Fruit fly (Drosophila melanogaster) whole organism, wandering third instar larva: ENCODE measurements around the gene Vinc.
A peak's percentile ranks its signal among the peaks of the same experiment; 100 is the strongest.

ENCODE experiments used
- Abd-B ChIP-seq: fragments of >200 bp; optimal IDR thresholded peaks from 2 replicates; lab custom pipeline; 2017; ENCODE audit warnings: missing biosample characterization, missing genetic modification characterization
- CG9705 ChIP-seq: fragments of 200-800 bp; sonication (Bioruptor generic); optimal IDR thresholded peaks from 2 replicates; lab custom pipeline; 2018; ENCODE audit warnings: missing biosample characterization, mild to moderate bottlenecking, missing genetic modification characterization
- CrebA ChIP-seq: fragments of 200-800 bp; sonication (Bioruptor generic); optimal IDR thresholded peaks from 2 replicates; lab custom pipeline; 2016; ENCODE audit warnings: missing biosample characterization, mild to moderate bottlenecking, missing genetic modification characterization, borderline replicate concordance
- Dfd ChIP-seq: fragments of >200 bp; optimal IDR thresholded peaks from 2 replicates; lab custom pipeline; 2017; ENCODE audit warnings: missing biosample characterization, missing genetic modification characterization
- Dif ChIP-seq: fragments of 200-275, 200-300 bp; sonication (Bioruptor generic); optimal IDR thresholded peaks from 2 replicates; lab custom pipeline; 2018; ENCODE audit warnings: missing biosample characterization, missing genetic modification characterization; ENCODE audit not compliant: partially characterized antibody
- HLH106 ChIP-seq: fragments of 200-800 bp; optimal IDR thresholded peaks from 3 replicates; lab custom pipeline; 2019; ENCODE audit warnings: missing biosample characterization, mild to moderate bottlenecking, missing genetic modification characterization, moderate library complexity
- Hnf4 ChIP-seq: fragments of 200-800 bp; sonication (Bioruptor generic); optimal IDR thresholded peaks from 2 replicates; lab custom pipeline; 2016; ENCODE audit warnings: missing biosample characterization, mild to moderate bottlenecking, missing genetic modification characterization
- Hr78 ChIP-seq: fragments of >200 bp; optimal IDR thresholded peaks from 2 replicates; lab custom pipeline; 2017; ENCODE audit warnings: missing biosample characterization, missing genetic modification characterization
- Hr83 ChIP-seq: fragments of 200-300 bp; sonication (Bioruptor generic); optimal IDR thresholded peaks from 2 replicates; lab custom pipeline; 2016; ENCODE audit warnings: missing biosample characterization, mild to moderate bottlenecking, missing genetic modification characterization, moderate library complexity; ENCODE audit not compliant: poor library complexity, severe bottlenecking
- Jra ChIP-seq: sonication (Bioruptor generic); optimal IDR thresholded peaks from 2 replicates; lab custom pipeline; 2016; ENCODE audit warnings: missing biosample characterization, missing genetic modification characterization
- Mio ChIP-seq: sonication (Bioruptor generic); optimal IDR thresholded peaks from 2 replicates; lab custom pipeline; 2016; ENCODE audit warnings: missing biosample characterization, missing genetic modification characterization
- Myc ChIP-seq: fragments of >200 bp; optimal IDR thresholded peaks from 2 replicates; lab custom pipeline; 2017
- N ChIP-seq: fragments of >200 bp; optimal IDR thresholded peaks from 2 replicates; lab custom pipeline; 2018; ENCODE audit warnings: missing biosample characterization, missing external identifiers, missing genetic modification characterization
- Rel ChIP-seq, 2 experiments: fragments of 200-800 bp; sonication (Bioruptor generic) in 1 of 2; optimal IDR thresholded peaks; 2 replicates in 1 of 2; 3 replicates in 1 of 2; lab custom pipeline; 2016 to 2019; ENCODE audit warnings: mild to moderate bottlenecking in 2 of 2, missing biosample characterization in 2 of 2, missing genetic modification characterization in 2 of 2, moderate library complexity in 1 of 2
- Sp1 ChIP-seq: fragments of 200-800 bp; sonication (Bioruptor generic); optimal IDR thresholded peaks from 3 replicates; lab custom pipeline; 2019; ENCODE audit warnings: missing biosample characterization, mild to moderate bottlenecking, missing genetic modification characterization, moderate library complexity
- Vsx2 ChIP-seq: fragments of 200-300, 225-300 bp; sonication (Bioruptor generic); optimal IDR thresholded peaks from 2 replicates; lab custom pipeline; 2018; ENCODE audit warnings: missing biosample characterization, missing genetic modification characterization; ENCODE audit not compliant: partially characterized antibody
- br ChIP-seq: fragments of 200-800 bp; sonication (Bioruptor generic); optimal IDR thresholded peaks from 2 replicates; lab custom pipeline; 2016; ENCODE audit warnings: missing biosample characterization, missing genetic modification characterization
- brk ChIP-seq: fragments of 200-800 bp; sonication (Bioruptor generic); optimal IDR thresholded peaks from 2 replicates; lab custom pipeline; 2016; ENCODE audit warnings: missing biosample characterization, mild to moderate bottlenecking, missing genetic modification characterization
- dl ChIP-seq, 2 experiments: fragments of 175-275, 200-275 bp in 1 of 2; fragments of 200-275 bp in 1 of 2; sonication (Bioruptor generic); optimal IDR thresholded peaks; lab custom pipeline; 2018; ENCODE audit warnings: mild to moderate bottlenecking in 2 of 2, missing biosample characterization in 2 of 2, missing genetic modification characterization in 2 of 2, moderate library complexity in 2 of 2; ENCODE audit not compliant: partially characterized antibody in 2 of 2, insufficient read depth in 1 of 2
- dmrt93B ChIP-seq: fragments of 200-800 bp; sonication (Bioruptor generic); optimal IDR thresholded peaks from 2 replicates; lab custom pipeline; 2018; ENCODE audit warnings: missing biosample characterization, mild to moderate bottlenecking, missing genetic modification characterization
- foxo ChIP-seq, 2 experiments: fragments of 200-800 bp; sonication (Bioruptor generic); optimal IDR thresholded peaks; 2 replicates in 1 of 2; 3 replicates in 1 of 2; lab custom pipeline; 2016 to 2017; ENCODE audit warnings: missing biosample characterization in 2 of 2, missing genetic modification characterization in 2 of 2
- fru ChIP-seq: fragments of 200-800 bp; sonication (Bioruptor generic); optimal IDR thresholded peaks from 3 replicates; lab custom pipeline; 2016; ENCODE audit warnings: missing biosample characterization, mild to moderate bottlenecking, missing genetic modification characterization
- h ChIP-seq: fragments of 200-800 bp; sonication (Bioruptor generic); optimal IDR thresholded peaks from 3 replicates; lab custom pipeline; 2016; ENCODE audit warnings: missing biosample characterization, mild to moderate bottlenecking, missing genetic modification characterization
- jim ChIP-seq: fragments of 175-275, 200-325 bp; sonication (Bioruptor generic); optimal IDR thresholded peaks from 2 replicates; lab custom pipeline; 2016; ENCODE audit warnings: missing biosample characterization, mild to moderate bottlenecking, missing genetic modification characterization
- lola ChIP-seq: fragments of >200 bp; optimal IDR thresholded peaks from 2 replicates; lab custom pipeline; 2017; ENCODE audit warnings: missing biosample characterization, missing genetic modification characterization
- pan ChIP-seq: fragments of >200 bp; optimal IDR thresholded peaks from 2 replicates; lab custom pipeline; 2017
- psq ChIP-seq: fragments of 200-800 bp; sonication (Bioruptor generic); optimal IDR thresholded peaks from 3 replicates; lab custom pipeline; 2017; ENCODE audit warnings: missing biosample characterization, mild to moderate bottlenecking, missing genetic modification characterization, moderate library complexity
- rgr ChIP-seq: fragments of 200-800 bp; sonication (Bioruptor generic); optimal IDR thresholded peaks from 3 replicates; lab custom pipeline; 2016; ENCODE audit warnings: missing biosample characterization, mild to moderate bottlenecking, missing genetic modification characterization
- sage ChIP-seq: fragments of 200-800 bp; sonication (Bioruptor generic); optimal IDR thresholded peaks from 2 replicates; lab custom pipeline; 2016; ENCODE audit warnings: missing biosample characterization, mild to moderate bottlenecking, missing genetic modification characterization
- sv ChIP-seq: fragments of 200-800 bp; sonication (Bioruptor generic); optimal IDR thresholded peaks from 3 replicates; lab custom pipeline; 2016; ENCODE audit warnings: missing biosample characterization, missing genetic modification characterization
- tai ChIP-seq: sonication (Bioruptor generic); optimal IDR thresholded peaks from 2 replicates; lab custom pipeline; 2016; ENCODE audit warnings: missing biosample characterization, missing genetic modification characterization
- usp ChIP-seq: fragments of >200 bp; optimal IDR thresholded peaks from 2 replicates; lab custom pipeline; 2017; ENCODE audit warnings: missing biosample characterization, missing genetic modification characterization
- woc ChIP-seq: sonication (Bioruptor generic); optimal IDR thresholded peaks from 2 replicates; lab custom pipeline; 2016; ENCODE audit warnings: missing biosample characterization, mild to moderate bottlenecking, missing genetic modification characterization

Gene Vinc

DNA sequence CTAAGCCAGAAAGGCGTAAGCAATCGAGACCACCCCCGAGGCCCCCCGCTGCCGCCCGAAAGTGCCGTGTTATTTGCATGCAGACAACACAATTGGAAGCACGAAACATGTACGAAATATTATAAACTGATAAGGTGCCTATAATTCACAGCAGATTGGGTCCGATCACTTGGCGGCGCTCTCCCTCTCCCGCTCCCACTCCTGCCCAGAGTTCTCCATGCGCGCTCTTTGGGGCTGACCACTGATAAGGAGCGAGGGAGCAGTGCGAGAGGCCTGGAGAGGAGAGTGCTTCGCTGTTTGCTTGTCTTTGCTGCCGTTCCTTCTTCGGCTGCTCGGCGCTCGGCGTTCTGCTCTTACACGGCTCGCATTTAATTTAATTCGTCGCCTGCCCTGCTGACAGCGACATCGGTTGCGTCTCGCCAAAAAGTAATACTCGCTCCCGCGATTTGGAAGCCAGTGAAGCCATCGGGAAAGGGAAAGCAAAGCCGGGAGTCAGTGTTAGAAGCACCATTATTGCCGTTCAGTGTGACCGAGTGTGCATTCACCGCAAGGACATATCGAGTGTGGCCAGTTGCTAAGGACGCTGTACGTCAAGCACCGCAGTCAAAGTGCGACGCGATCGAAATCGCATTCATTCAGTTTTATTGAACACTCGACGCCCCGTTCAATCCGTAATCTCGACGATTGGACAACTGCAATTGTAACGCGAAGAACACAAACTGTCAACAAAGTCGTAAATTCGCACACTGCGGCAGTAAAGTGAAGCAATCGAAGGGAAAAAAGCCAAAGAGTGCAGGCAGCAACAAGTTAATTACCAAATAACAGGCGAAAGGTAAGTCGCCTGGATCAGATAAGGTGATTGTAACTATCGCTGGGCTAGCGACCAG is 27.9 kb downstream of the Vinc start:
- peak; percentile 41 for TF ChIP-seq Hnf4 (GFP tag; lab: Kevin White, UChicago)
- TF ChIP-seq dl (GFP tag; optimal IDR thresholded peaks at IDR 0.05; lab: Kevin White, UChicago; ENCODE audit: insufficient read depth in 1 of 2, partially characterized antibody in 2 of 2): peak; percentile 85 to 94
- TF ChIP-seq h: peak; percentile 69
- TF ChIP-seq Vsx2 (GFP tag; lab: Kevin White, UChicago): peak; percentile 23
- no peak for TF ChIP-seq Abd-B (GFP tag; lab: Kevin White, UChicago)
- no peak for TF ChIP-seq Hr78 (GFP tag; lab: Kevin White, UChicago)
- peak; percentile 5 for TF ChIP-seq br (GFP tag; lab: Kevin White, UChicago)
- peak; percentile 42 for TF ChIP-seq Rel (GFP tag; optimal IDR thresholded peaks at IDR 0.05; lab: Kevin White, UChicago)
- peak; percentile 70 for TF ChIP-seq Rel (tag; optimal IDR thresholded peaks at IDR 0.05; lab: Kevin White, UChicago)
- TF ChIP-seq Dif (GFP tag; lab: Kevin White, UChicago): peak; percentile 95
- peak; percentile 47 for TF ChIP-seq Hr83 (GFP tag; lab: Kevin White, UChicago)

DNA sequence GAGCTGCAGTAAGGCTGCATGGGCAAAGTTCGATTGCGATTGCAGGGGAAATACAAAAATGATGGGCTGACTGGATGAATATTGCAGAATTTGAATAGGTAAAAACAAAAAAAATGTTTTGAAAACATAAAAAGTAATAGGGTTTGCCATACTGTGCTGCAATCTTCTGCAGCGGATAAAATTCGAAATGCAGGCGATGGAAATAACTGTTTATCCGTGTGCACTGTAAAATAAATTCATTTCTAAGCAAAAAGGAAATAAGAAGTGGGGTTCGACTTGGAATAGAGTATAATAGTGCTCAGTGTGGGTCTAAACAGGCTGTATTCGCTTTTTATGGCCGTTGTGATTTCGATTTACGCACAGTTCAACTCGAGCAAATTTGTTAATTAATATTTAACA is 28.6 kb downstream of the Vinc start, which contains the start of gene CG14053:
CG14053 (minus strand) TSS at position 101 of the 399 bp plus-strand sequence.
- TF ChIP-seq CrebA (GFP tag; lab: Kevin White, UChicago) (no peak), Rel (GFP tag; optimal IDR thresholded peaks at IDR 0.05; lab: Kevin White, UChicago) (no peak), Rel (tag; optimal IDR thresholded peaks at IDR 0.05; lab: Kevin White, UChicago) (peak; percentile 82)

DNA sequence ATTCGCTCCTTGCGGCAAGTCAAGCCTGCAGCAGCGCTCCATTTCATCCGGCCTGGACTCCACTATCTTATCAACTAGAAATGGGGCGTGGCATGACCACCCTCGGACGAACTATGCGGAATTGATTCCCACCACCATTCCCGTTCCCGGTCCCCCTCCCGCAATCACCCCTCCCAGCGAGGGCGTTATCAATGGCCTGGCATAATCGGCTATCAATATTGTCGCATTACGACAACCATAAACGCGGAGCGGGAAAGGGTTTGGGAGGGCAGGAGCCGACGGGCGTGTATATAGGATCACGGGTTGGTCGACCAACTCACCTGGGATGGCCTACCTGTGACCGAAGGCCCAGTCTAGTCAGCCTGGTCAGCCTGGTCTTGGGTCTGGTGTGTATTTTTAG is 29.2 kb downstream of the Vinc start:
- TF ChIP-seq psq (GFP tag; lab: Kevin White, UChicago) (no peak), Rel (GFP tag; optimal IDR thresholded peaks at IDR 0.05; lab: Kevin White, UChicago) (no peak), Rel (tag; optimal IDR thresholded peaks at IDR 0.05; lab: Kevin White, UChicago) (no peak), dmrt93B (GFP tag; lab: Kevin White, UChicago) (no peak), Abd-B (GFP tag; lab: Kevin White, UChicago) (no peak), Hr83 (GFP tag; lab: Kevin White, UChicago) (no peak), h (no peak), rgr (GFP tag; lab: Kevin White, UChicago) (no peak), Jra (no peak), woc (GFP tag; lab: Kevin White, UChicago) (no peak), HLH106 (tag; lab: Kevin White, UChicago) (no peak), foxo (GFP tag; optimal IDR thresholded peaks at IDR 0.05; lab: Kevin White, UChicago) (no peak), usp (GFP tag; lab: Kevin White, UChicago) (no peak), pan (lab: Kevin White, UChicago) (no peak), fru (no peak)

DNA sequence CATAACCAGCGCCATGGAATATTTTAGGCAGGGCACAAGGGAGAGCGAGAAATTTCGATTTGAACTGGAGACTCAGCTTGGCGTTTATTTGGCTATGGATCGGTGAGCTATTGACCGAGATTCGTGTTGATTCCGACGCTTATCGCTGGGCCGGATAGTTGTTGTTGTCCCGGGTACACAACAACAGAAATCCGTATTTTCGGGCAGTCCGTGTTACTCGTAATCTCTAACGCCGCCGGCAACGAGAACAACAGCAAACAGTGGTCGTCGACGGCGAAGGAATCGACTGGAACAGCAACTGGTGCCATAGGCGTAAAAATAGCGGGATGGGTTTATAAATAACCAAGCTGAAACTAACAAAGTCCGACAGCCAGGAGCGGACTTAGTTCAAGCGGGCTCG is 30.5 kb downstream of the Vinc start:
- TF ChIP-seq Myc (lab: Kevin White, UChicago) (no peak), brk (no peak), Hr78 (GFP tag; lab: Kevin White, UChicago) (no peak), psq (GFP tag; lab: Kevin White, UChicago) (no peak), CrebA (GFP tag; lab: Kevin White, UChicago) (no peak), sv (no peak), rgr (GFP tag; lab: Kevin White, UChicago) (no peak), jim (no peak), br (GFP tag; lab: Kevin White, UChicago) (no peak), sage (GFP tag; lab: Kevin White, UChicago) (no peak), Rel (GFP tag; optimal IDR thresholded peaks at IDR 0.05; lab: Kevin White, UChicago) (no peak), Rel (tag; optimal IDR thresholded peaks at IDR 0.05; lab: Kevin White, UChicago) (no peak), Abd-B (GFP tag; lab: Kevin White, UChicago) (no peak), foxo (GFP tag; optimal IDR thresholded peaks at IDR 0.05; lab: Kevin White, UChicago) (no peak)

DNA sequence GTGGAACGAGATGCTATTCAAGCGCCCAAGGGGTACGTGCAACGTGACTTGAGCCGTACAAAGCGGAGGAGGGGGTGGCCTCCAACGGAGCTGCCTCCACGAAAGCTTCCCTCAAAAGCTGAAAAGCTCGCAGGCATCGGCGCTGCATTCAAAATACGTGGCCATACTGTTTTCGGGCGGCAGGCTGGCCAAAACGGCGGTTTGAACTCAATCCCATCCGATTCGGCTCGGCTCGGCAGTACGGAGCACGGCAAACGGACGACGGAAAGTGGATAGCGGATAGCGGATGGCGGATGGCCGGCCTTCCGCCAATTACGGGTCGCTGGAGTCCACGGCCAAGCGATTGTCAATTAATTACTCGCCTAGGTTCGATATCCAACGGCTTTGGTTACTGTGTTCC is 33.5 kb downstream of the Vinc start, which contains the start of gene Mct1:
Mct1 (plus strand) TSS at position 301 of the 400 bp plus-strand sequence.
- TF ChIP-seq lola (GFP tag; lab: Kevin White, UChicago) (no peak), N (no peak), usp (GFP tag; lab: Kevin White, UChicago) (no peak), brk (no peak), Sp1 (no peak), rgr (GFP tag; lab: Kevin White, UChicago) (no peak), woc (GFP tag; lab: Kevin White, UChicago) (no peak), fru (no peak), Abd-B (GFP tag; lab: Kevin White, UChicago) (no peak), tai (GFP tag; lab: Kevin White, UChicago) (no peak), Jra (no peak), Hr78 (GFP tag; lab: Kevin White, UChicago) (no peak), jim (no peak), Hnf4 (GFP tag; lab: Kevin White, UChicago) (no peak), CG9705 (GFP tag; lab: Kevin White, UChicago) (no peak), Myc (lab: Kevin White, UChicago) (no peak), Mio (no peak), Dfd (GFP tag; lab: Kevin White, UChicago) (no peak)
- TF ChIP-seq, all 38 proteins: peak for 0
